Worm (Caenorhabditis elegans) whole organism, L3 larva: ENCODE data around the gene fip-2.

Experiments used
- elt-3 ChIP-seq, 3 experiments: fragments of 150-350 bp in 1 of 3; sonication (generic microtip) in 2 of 3; optimal IDR thresholded peaks; 2 replicates in 2 of 3; 4 replicates in 1 of 3; lab custom pipeline; 2014 to 2017; ENCODE audit warnings: missing biosample characterization in 3 of 3, missing genetic modification characterization in 3 of 3
- lin-15B ChIP-seq: fragments of 150-350 bp; optimal IDR thresholded peaks from 2 replicates; lab custom pipeline; 2014; ENCODE audit warnings: missing biosample characterization, missing genetic modification characterization
- mdl-1 ChIP-seq: fragments of 150-350 bp; optimal IDR thresholded peaks from 2 replicates; lab custom pipeline; 2014; ENCODE audit warnings: missing biosample characterization, missing genetic modification characterization
- nhr-11 ChIP-seq: fragments of 150-350 bp; optimal IDR thresholded peaks from 2 replicates; lab custom pipeline; 2014; ENCODE audit warnings: missing biosample characterization, missing genetic modification characterization
- tbx-2 ChIP-seq: sonication (generic microtip); optimal IDR thresholded peaks from 2 replicates; lab custom pipeline; 2016; ENCODE audit warnings: mild to moderate bottlenecking, missing genetic modification characterization, missing compliant biosample characterization
- unc-62 ChIP-seq: fragments of 150-350 bp; sonication (generic microtip); optimal IDR thresholded peaks from 4 replicates; lab custom pipeline; 2014; ENCODE audit warnings: missing biosample characterization, missing genetic modification reagents, missing genetic modification characterization
- ztf-4 ChIP-seq: fragments of 150-350 bp; optimal IDR thresholded peaks from 2 replicates; lab custom pipeline; 2014; ENCODE audit warnings: missing biosample characterization, missing genetic modification characterization

- TF ChIP-seq tbx-2 (no peak), mdl-1 (no peak), lin-15B (tag; lab: Kevin White, UChicago) (no peak), elt-3 (tag; optimal IDR thresholded peaks at IDR 0.05; lab: Kevin White, UChicago) (no peak), nhr-11 (tag; lab: Kevin White, UChicago) (no peak), ztf-4 (tag; lab: Kevin White, UChicago) (no peak), unc-62 (GFP tag; lab: Kevin White, UChicago) (no peak)
These were observed at the start of gene fip-2 for ce11 chrV:9067678-9068077.
